Fruit fly (Drosophila melanogaster): ENCODE results near the gene Alg1.

Gene Alg1

dm6 chr3R:17846966-17847365, 36.0 kb upstream of the Alg1 start (continued):
- TF ChIP-seq Atf3 (GFP tag; optimal IDR thresholded peaks at IDR 0.05) = no peak
- no peak for TF ChIP-seq eyg (GFP tag; optimal IDR thresholded peaks at IDR 0.05)
- TF ChIP-seq disco-r (GFP tag; optimal IDR thresholded peaks at IDR 0.05) = no peak
- TF ChIP-seq CG12299 (tag; optimal IDR thresholded peaks at IDR 0.05) = no peak
- TF ChIP-seq CG2129 (GFP tag; IDR thresholded peaks at IDR 0.05; ENCODE audit: partially characterized antibody) = no peak
- TF ChIP-seq Fer1 (GFP tag; optimal IDR thresholded peaks at IDR 0.05) = no peak
- TF ChIP-seq seq (GFP tag; IDR thresholded peaks at IDR 0.05) = peak; percentile 42; the same call in 1 of the 2 replicates
- TF ChIP-seq gcm (GFP tag; optimal IDR thresholded peaks at IDR 0.05) = no peak
- no peak for TF ChIP-seq CG5245 (GFP tag; optimal IDR thresholded peaks at IDR 0.05)
- TF ChIP-seq CG17385 (GFP tag; optimal IDR thresholded peaks at IDR 0.05) = no peak
- TF ChIP-seq nerfin-2 (GFP tag; IDR thresholded peaks at IDR 0.05; ENCODE audit: partially characterized antibody) = no peak
- TF ChIP-seq z (GFP tag; IDR thresholded peaks at IDR 0.05) = peak; percentile 26; the same call in 1 of the 3 replicates
- no peak for TF ChIP-seq CG1529 (GFP tag; optimal IDR thresholded peaks at IDR 0.05)
- no peak for TF ChIP-seq CG9817 (tag; optimal IDR thresholded peaks at IDR 0.05)
- no peak for TF ChIP-seq Pdp1 (GFP tag; optimal IDR thresholded peaks at IDR 0.05)
- no peak for TF ChIP-seq CG6765 (GFP tag; optimal IDR thresholded peaks at IDR 0.05)
- TF ChIP-seq dpn (GFP tag; optimal IDR thresholded peaks at IDR 0.05) = no peak
- TF ChIP-seq Lpt (GFP tag; optimal IDR thresholded peaks at IDR 0.05) = no peak
- no peak for TF ChIP-seq Dip3 (GFP tag; optimal IDR thresholded peaks at IDR 0.05)
- no peak for TF ChIP-seq onecut (GFP tag; IDR thresholded peaks at IDR 0.05)
- no peak for TF ChIP-seq CG4707 (GFP tag; optimal IDR thresholded peaks at IDR 0.05)
- TF ChIP-seq dmrt11E (tag; optimal IDR thresholded peaks at IDR 0.05) = no peak
- TF ChIP-seq Hr39 (optimal IDR thresholded peaks at IDR 0.05) = peak; percentile 82
- TF ChIP-seq slp2 (GFP tag; optimal IDR thresholded peaks at IDR 0.05) = no peak

dm6 chr3R:17830528-17830927, 19.6 kb upstream of the Alg1 start:
- TF ChIP-seq mam (GFP tag; optimal IDR thresholded peaks at IDR 0.05) = no peak
- TF ChIP-seq CG18262 (tag; optimal IDR thresholded peaks at IDR 0.05) = peak; percentile 9
- no peak for TF ChIP-seq B-H1 (GFP tag; IDR thresholded peaks at IDR 0.05)
- no peak for TF ChIP-seq Taf1 (GFP tag; IDR thresholded peaks at IDR 0.05)
- TF ChIP-seq ham (GFP tag; IDR thresholded peaks at IDR 0.05) = no peak
- no peak for TF ChIP-seq CG18599 (GFP tag; optimal IDR thresholded peaks at IDR 0.05)
- peak; percentile 37 for TF ChIP-seq gem (tag; optimal IDR thresholded peaks at IDR 0.05)
- TF ChIP-seq CG11504 (tag; optimal IDR thresholded peaks at IDR 0.05) = peak; percentile 6
- TF ChIP-seq HmgZ (tag; optimal IDR thresholded peaks at IDR 0.05) = no peak
- TF ChIP-seq dysf (GFP tag; IDR thresholded peaks at IDR 0.05) = no peak
- TF ChIP-seq ewg (GFP tag; optimal IDR thresholded peaks at IDR 0.05) = no peak
- TF ChIP-seq en (GFP tag; optimal IDR thresholded peaks at IDR 0.05) = no peak
- TF ChIP-seq nerfin-2 (GFP tag; IDR thresholded peaks at IDR 0.05; ENCODE audit: partially characterized antibody) = no peak
- TF ChIP-seq hkb (optimal IDR thresholded peaks at IDR 0.05) = no peak
- TF ChIP-seq hkb (GFP tag; IDR thresholded peaks at IDR 0.05) = no peak
- TF ChIP-seq CG8290 (GFP tag; optimal IDR thresholded peaks at IDR 0.05) = no peak
- no peak for TF ChIP-seq CG8290 (tag; optimal IDR thresholded peaks at IDR 0.05)
- no peak for TF ChIP-seq mirr (GFP tag; optimal IDR thresholded peaks at IDR 0.05)
- no peak for TF ChIP-seq CG4617 (GFP tag; optimal IDR thresholded peaks at IDR 0.05; ENCODE audit: borderline replicate concordance)
- peak; percentile 34; the same call in 1 of the 2 replicates for TF ChIP-seq CG31441 (GFP tag; IDR thresholded peaks at IDR 0.05)
- 0 out of 3 replicates have a peak, but pooled peaks have one; percentile 23 for TF ChIP-seq CG17361 (GFP tag; IDR thresholded peaks at IDR 0.05)
- TF ChIP-seq CG6854 (GFP tag; optimal IDR thresholded peaks at IDR 0.05) = no peak
- TF ChIP-seq tna (GFP tag; IDR thresholded peaks at IDR 0.05; ENCODE audit: partially characterized antibody) = no peak
- TF ChIP-seq Six4 (GFP tag; optimal IDR thresholded peaks at IDR 0.05) = no peak
- TF ChIP-seq gsb (GFP tag; IDR thresholded peaks at IDR 0.05) = no peak
- TF ChIP-seq CG8089 (GFP tag; optimal IDR thresholded peaks at IDR 0.05) = no peak
- TF ChIP-seq Sry-β (GFP tag; optimal IDR thresholded peaks at IDR 0.05) = no peak
- TF ChIP-seq CG17912 (GFP tag; optimal IDR thresholded peaks at IDR 0.05) = no peak
- TF ChIP-seq CG10565 (GFP tag; optimal IDR thresholded peaks at IDR 0.05) = no peak
- no peak for TF ChIP-seq NK7.1 (GFP tag; optimal IDR thresholded peaks at IDR 0.05)
